Worm (Caenorhabditis elegans): ENCODE measurements around the gene F40G9.17.

The F40G9.17 gene

ce11 chrIII:179123-179592, 15.1 kb upstream of the F40G9.17 start, which contains the start of gene F40G9.6:
F40G9.6 (plus strand) TSS chrIII:179542.
- TF ChIP-seq ref-1 (GFP tag; conservative IDR thresholded peaks at IDR 0.05) (no peak), cog-1 (tag; optimal IDR thresholded peaks at IDR 0.05) (no peak), tab-1 (GFP tag; IDR thresholded peaks at IDR 0.05) (no peak), ztf-23 (GFP tag; IDR thresholded peaks at IDR 0.05) (no peak), med-1 (GFP tag; optimal IDR thresholded peaks at IDR 0.05; ENCODE audit: insufficient read depth) (no peak), T22C8.4 (GFP tag; IDR thresholded peaks at IDR 0.05) (no peak), klf-2 (GFP tag; conservative IDR thresholded peaks at IDR 0.05) (no peak), flt-1 (GFP tag; IDR thresholded peaks at IDR 0.05) (no peak), ztf-29 (GFP tag; IDR thresholded peaks at IDR 0.05) (no peak)

DNA sequence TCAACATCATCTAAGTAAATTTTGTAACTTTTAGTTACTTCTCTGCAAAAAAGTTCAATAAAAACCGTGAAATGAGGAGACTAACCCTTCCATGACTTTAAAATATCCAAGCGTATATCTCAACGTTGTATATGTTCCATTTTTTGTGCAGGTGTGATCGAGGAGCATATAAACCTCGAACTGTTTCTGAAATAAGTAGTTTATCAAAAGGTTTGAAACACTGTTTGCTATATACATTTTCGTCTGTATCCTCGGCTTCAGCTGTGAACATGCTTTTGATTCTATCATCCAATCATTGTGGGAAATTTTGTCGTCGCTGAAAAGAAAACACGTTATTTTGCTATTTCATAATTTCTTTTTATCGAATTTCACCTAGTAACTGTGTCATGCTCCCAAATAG, 13.3 kb upstream of the F40G9.17 start, which contains the start of gene F40G9.5:
Gene F40G9.5 (plus strand): TSS at position 301 of the 400 bp plus-strand sequence.
- TF ChIP-seq klf-2 (GFP tag; conservative IDR thresholded peaks at IDR 0.05), result no peak
- TF ChIP-seq cog-1 (tag; optimal IDR thresholded peaks at IDR 0.05), result no peak
- no peak for TF ChIP-seq tab-1 (GFP tag; IDR thresholded peaks at IDR 0.05)
- TF ChIP-seq flt-1 (GFP tag; IDR thresholded peaks at IDR 0.05), result no peak
- no peak for TF ChIP-seq med-1 (GFP tag; optimal IDR thresholded peaks at IDR 0.05; ENCODE audit: insufficient read depth)

- TF ChIP-seq klf-2 (GFP tag; conservative IDR thresholded peaks at IDR 0.05) (no peak), T22C8.4 (GFP tag; IDR thresholded peaks at IDR 0.05) (no peak), cog-1 (tag; optimal IDR thresholded peaks at IDR 0.05) (no peak), med-1 (GFP tag; optimal IDR thresholded peaks at IDR 0.05; ENCODE audit: insufficient read depth) (no peak), ref-1 (GFP tag; conservative IDR thresholded peaks at IDR 0.05) (no peak), tab-1 (GFP tag; IDR thresholded peaks at IDR 0.05) (no peak), flt-1 (GFP tag; IDR thresholded peaks at IDR 0.05) (no peak), ztf-23 (GFP tag; IDR thresholded peaks at IDR 0.05) (no peak), ztf-29 (GFP tag; IDR thresholded peaks at IDR 0.05) (no peak)
Observed at ce11 chrIII:182080-182479, 12.2 kb upstream of the F40G9.17 start, which contains the start of gene F40G9.15. F40G9.15 (plus strand) TSS chrIII:182380.

ce11 chrIII:183072-183471, 11.2 kb upstream of the F40G9.17 start:
- TF ChIP-seq T22C8.4 (GFP tag; IDR thresholded peaks at IDR 0.05) (no peak), ztf-29 (GFP tag; IDR thresholded peaks at IDR 0.05) (no peak), flt-1 (GFP tag; IDR thresholded peaks at IDR 0.05) (no peak), klf-2 (GFP tag; conservative IDR thresholded peaks at IDR 0.05) (no peak), ztf-23 (GFP tag; IDR thresholded peaks at IDR 0.05) (no peak), med-1 (GFP tag; optimal IDR thresholded peaks at IDR 0.05; ENCODE audit: insufficient read depth) (no peak), tab-1 (GFP tag; IDR thresholded peaks at IDR 0.05) (no peak), cog-1 (tag; optimal IDR thresholded peaks at IDR 0.05) (no peak), ref-1 (GFP tag; conservative IDR thresholded peaks at IDR 0.05) (no peak)

- no peak for TF ChIP-seq ref-1 (GFP tag; conservative IDR thresholded peaks at IDR 0.05)
- TF ChIP-seq T22C8.4 (GFP tag; IDR thresholded peaks at IDR 0.05), result 0 out of 2 replicates have a peak, but pooled peaks have one; percentile 5
Observed at ce11 chrIII:184335-184734, 9.9 kb upstream of the F40G9.17 start.

ce11 chrIII:187829-188228, 6.4 kb upstream of the F40G9.17 start, which contains the start of gene mxl-2:
mxl-2 (minus strand) TSS chrIII:188131.
- TF ChIP-seq cog-1 (tag; optimal IDR thresholded peaks at IDR 0.05) (no peak), ztf-23 (GFP tag; IDR thresholded peaks at IDR 0.05) (no peak), klf-2 (GFP tag; conservative IDR thresholded peaks at IDR 0.05) (no peak), med-1 (GFP tag; optimal IDR thresholded peaks at IDR 0.05; ENCODE audit: insufficient read depth) (no peak), flt-1 (GFP tag; IDR thresholded peaks at IDR 0.05) (no peak), ref-1 (GFP tag; conservative IDR thresholded peaks at IDR 0.05) (no peak), ztf-29 (GFP tag; IDR thresholded peaks at IDR 0.05) (no peak), tab-1 (GFP tag; IDR thresholded peaks at IDR 0.05) (no peak), T22C8.4 (GFP tag; IDR thresholded peaks at IDR 0.05) (no peak)

- no peak for TF ChIP-seq ztf-29 (GFP tag; IDR thresholded peaks at IDR 0.05)
- no peak for TF ChIP-seq cog-1 (tag; optimal IDR thresholded peaks at IDR 0.05)
- TF ChIP-seq tab-1 (GFP tag; IDR thresholded peaks at IDR 0.05), result no peak
- no peak for TF ChIP-seq T22C8.4 (GFP tag; IDR thresholded peaks at IDR 0.05)
- no peak for TF ChIP-seq flt-1 (GFP tag; IDR thresholded peaks at IDR 0.05)
- TF ChIP-seq ref-1 (GFP tag; conservative IDR thresholded peaks at IDR 0.05), result no peak
- no peak for TF ChIP-seq klf-2 (GFP tag; conservative IDR thresholded peaks at IDR 0.05)
- TF ChIP-seq ztf-23 (GFP tag; IDR thresholded peaks at IDR 0.05), result no peak
- no peak for TF ChIP-seq med-1 (GFP tag; optimal IDR thresholded peaks at IDR 0.05; ENCODE audit: insufficient read depth)
Observed at ce11 chrIII:188426-188888, 5.8 kb upstream of the F40G9.17 start, which contains the start of gene ubc-20. ubc-20 (plus strand) TSS chrIII:188838.

ce11 chrIII:189280-189679, 5.0 kb upstream of the F40G9.17 start:
- no peak for TF ChIP-seq ztf-23 (GFP tag; IDR thresholded peaks at IDR 0.05)
- TF ChIP-seq T22C8.4 (GFP tag; IDR thresholded peaks at IDR 0.05), result no peak
- no peak for TF ChIP-seq tab-1 (GFP tag; IDR thresholded peaks at IDR 0.05)
- no peak for TF ChIP-seq klf-2 (GFP tag; conservative IDR thresholded peaks at IDR 0.05)
- TF ChIP-seq flt-1 (GFP tag; IDR thresholded peaks at IDR 0.05), result no peak
- no peak for TF ChIP-seq cog-1 (tag; optimal IDR thresholded peaks at IDR 0.05)
- TF ChIP-seq ztf-29 (GFP tag; IDR thresholded peaks at IDR 0.05), result no peak

ce11 chrIII:190686-191085, 3.6 kb upstream of the F40G9.17 start, which contains the start of gene cox-17:
cox-17 (plus strand) TSS chrIII:190986.
- TF ChIP-seq cog-1 (tag; optimal IDR thresholded peaks at IDR 0.05), result no peak
- TF ChIP-seq ztf-29 (GFP tag; IDR thresholded peaks at IDR 0.05), result no peak
- no peak for TF ChIP-seq klf-2 (GFP tag; conservative IDR thresholded peaks at IDR 0.05)
- no peak for TF ChIP-seq flt-1 (GFP tag; IDR thresholded peaks at IDR 0.05)
- no peak for TF ChIP-seq tab-1 (GFP tag; IDR thresholded peaks at IDR 0.05)
- no peak for TF ChIP-seq T22C8.4 (GFP tag; IDR thresholded peaks at IDR 0.05)
- TF ChIP-seq med-1 (GFP tag; optimal IDR thresholded peaks at IDR 0.05; ENCODE audit: insufficient read depth), result no peak
- no peak for TF ChIP-seq ref-1 (GFP tag; conservative IDR thresholded peaks at IDR 0.05)
- TF ChIP-seq ztf-23 (GFP tag; IDR thresholded peaks at IDR 0.05), result no peak

- no peak for TF ChIP-seq ztf-29 (GFP tag; IDR thresholded peaks at IDR 0.05)
Observed at ce11 chrIII:191803-192202, 2.5 kb upstream of the F40G9.17 start, which contains the start of gene sec-20. sec-20 (plus strand) TSS chrIII:192103.

Measured in whole organism, midembryonic.